Fruit fly (Drosophila melanogaster): ENCODE results near the gene CG45071.

dm6 chr3L:15094589-15095288, 10.9 kb upstream of the CG45071 start, which contains the start of the genes sstn, Plp and GlyRS:
- TF ChIP-seq CG32006 (GFP tag; optimal IDR thresholded peaks at IDR 0.05) (peak; percentile 45), Sox102F (GFP tag; optimal IDR thresholded peaks at IDR 0.05) (no peak), CG10631 (GFP tag; optimal IDR thresholded peaks at IDR 0.05) (peak; percentile 55), dsx (GFP tag; optimal IDR thresholded peaks at IDR 0.05; ENCODE audit: poor library complexity, severe bottlenecking) (peak; percentile 41), Ets96B (tag; optimal IDR thresholded peaks at IDR 0.05) (peak; percentile 28)

Measured in whole organism, prepupa.